Worm (Caenorhabditis elegans) whole organism, L4 larva: ENCODE data around the gene nlp-63.

Source experiments
- T20F7.1 ChIP-seq: fragments of 200-800 bp; sonication (Bioruptor generic); optimal IDR thresholded peaks from 2 replicates; lab custom pipeline; 2018; ENCODE audit warnings: mild to moderate bottlenecking, missing genetic modification characterization, missing compliant biosample characterization
- Y48G9A.11 ChIP-seq: fragments of 200-800 bp; sonication (Bioruptor generic); IDR thresholded peaks from 2 replicates; pipeline ENCODE4 v1.3.6; 2022; ENCODE audit warnings: missing genetic modification reagents, missing genetic modification characterization, missing compliant biosample characterization
- Y5F2A.4 ChIP-seq: fragments of 200-800 bp; sonication (Bioruptor generic); optimal IDR thresholded peaks from 2 replicates; lab custom pipeline; 2018; ENCODE audit warnings: mild to moderate bottlenecking, missing genetic modification characterization, missing compliant biosample characterization
- dpl-1 ChIP-seq: fragments of 150-350 bp; optimal IDR thresholded peaks from 2 replicates; lab custom pipeline; 2014; ENCODE audit warnings: missing biosample characterization, missing genetic modification reagents, missing genetic modification characterization
- hif-1 ChIP-seq, 2 experiments: sonication (generic microtip); optimal IDR thresholded peaks; 2 replicates each; lab custom pipeline; 2016 to 2017; ENCODE audit warnings: missing compliant biosample characterization in 2 of 2, missing genetic modification characterization in 2 of 2, missing genetic modification reagents in 2 of 2, missing genotype in 2 of 2, mild to moderate bottlenecking in 1 of 2
- jun-1 ChIP-seq: fragments of 150-350 bp; optimal IDR thresholded peaks from 2 replicates; lab custom pipeline; 2014; ENCODE audit warnings: missing biosample characterization, missing genetic modification reagents, missing genetic modification characterization
- mep-1 ChIP-seq: fragments of 150-350 bp; sonication (generic microtip); optimal IDR thresholded peaks from 3 replicates; lab custom pipeline; 2014; ENCODE audit warnings: missing biosample characterization, missing genetic modification characterization
- nhr-28 ChIP-seq: fragments of 150-350 bp; optimal IDR thresholded peaks from 2 replicates; lab custom pipeline; 2014; ENCODE audit warnings: missing biosample characterization, missing genetic modification characterization
- skn-1 ChIP-seq: fragments of 150-350 bp; optimal IDR thresholded peaks from 2 replicates; lab custom pipeline; 2014; ENCODE audit warnings: missing biosample characterization, missing genetic modification characterization
- tra-1 ChIP-seq: fragments of 200-800 bp; sonication (Bioruptor generic); IDR thresholded peaks from 2 replicates; pipeline ENCODE4 v1.3.6; 2022; ENCODE audit warnings: missing genetic modification reagents, missing genetic modification characterization, missing compliant biosample characterization
- unc-130 ChIP-seq: sonication (generic microtip); optimal IDR thresholded peaks from 2 replicates; lab custom pipeline; 2016; ENCODE audit warnings: missing genetic modification reagents, missing genetic modification characterization, missing compliant biosample characterization

DNA sequence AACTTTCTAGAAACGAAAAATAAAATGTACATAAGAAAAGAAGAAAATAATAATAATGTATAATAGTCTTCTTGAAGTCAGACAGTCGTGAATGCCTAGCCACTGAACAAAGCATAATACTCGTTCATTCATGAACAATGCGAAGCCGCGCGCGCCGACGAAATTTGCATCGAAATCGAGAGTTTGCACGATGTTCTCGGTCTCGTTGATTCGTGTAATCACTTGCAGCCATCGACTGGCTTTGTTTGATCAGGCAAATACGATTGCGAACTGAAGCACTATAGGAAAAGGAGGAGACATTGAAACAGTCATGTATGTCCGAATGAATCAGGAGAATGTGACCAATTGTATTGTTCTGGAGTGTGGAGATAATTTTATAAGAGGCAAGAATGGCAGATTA, 48.6 kb downstream of the nlp-63 start:
- TF ChIP-seq jun-1 (tag; lab: Kevin White, UChicago) (no peak), Y5F2A.4 (GFP tag; lab: Kevin White, UChicago) (no peak), tra-1 (GFP tag; lab: Robert Waterston, UW) (no peak), Y48G9A.11 (GFP tag; lab: Robert Waterston, UW) (no peak), hif-1 (tag; optimal IDR thresholded peaks at IDR 0.05; lab: Kevin White, UChicago) (no peak), mep-1 (tag; lab: Kevin White, UChicago) (no peak), skn-1 (no peak), unc-130 (GFP tag; lab: Kevin White, UChicago) (no peak), dpl-1 (GFP tag; lab: Kevin White, UChicago) (no peak), T20F7.1 (GFP tag; lab: Kevin White, UChicago) (no peak), nhr-28 (no peak)
